Fruit fly (Drosophila melanogaster) whole organism, wandering third instar larva: Measurements from ENCODE around the gene CG34159.

Source experiments
- Abd-B ChIP-seq: fragments of >200 bp; optimal IDR thresholded peaks from 2 replicates; lab custom pipeline; 2017; ENCODE audit warnings: missing biosample characterization, missing genetic modification characterization
- CG32264 ChIP-seq: fragments of 200-800 bp; sonication (Bioruptor generic); optimal IDR thresholded peaks from 2 replicates; lab custom pipeline; 2016; ENCODE audit warnings: missing biosample characterization, missing genetic modification characterization
- CrebA ChIP-seq: fragments of 200-800 bp; sonication (Bioruptor generic); optimal IDR thresholded peaks from 2 replicates; lab custom pipeline; 2016; ENCODE audit warnings: missing biosample characterization, mild to moderate bottlenecking, missing genetic modification characterization, borderline replicate concordance
- Dfd ChIP-seq: fragments of >200 bp; optimal IDR thresholded peaks from 2 replicates; lab custom pipeline; 2017; ENCODE audit warnings: missing biosample characterization, missing genetic modification characterization
- Dif ChIP-seq: fragments of 200-275, 200-300 bp; sonication (Bioruptor generic); optimal IDR thresholded peaks from 2 replicates; lab custom pipeline; 2018; ENCODE audit warnings: missing biosample characterization, missing genetic modification characterization; ENCODE audit not compliant: partially characterized antibody
- HLH106 ChIP-seq: fragments of 200-800 bp; optimal IDR thresholded peaks from 3 replicates; lab custom pipeline; 2019; ENCODE audit warnings: missing biosample characterization, mild to moderate bottlenecking, missing genetic modification characterization, moderate library complexity
- Hnf4 ChIP-seq: fragments of 200-800 bp; sonication (Bioruptor generic); optimal IDR thresholded peaks from 2 replicates; lab custom pipeline; 2016; ENCODE audit warnings: missing biosample characterization, mild to moderate bottlenecking, missing genetic modification characterization
- Hr78 ChIP-seq: fragments of >200 bp; optimal IDR thresholded peaks from 2 replicates; lab custom pipeline; 2017; ENCODE audit warnings: missing biosample characterization, missing genetic modification characterization
- Hr83 ChIP-seq: fragments of 200-300 bp; sonication (Bioruptor generic); optimal IDR thresholded peaks from 2 replicates; lab custom pipeline; 2016; ENCODE audit warnings: missing biosample characterization, mild to moderate bottlenecking, missing genetic modification characterization, moderate library complexity; ENCODE audit not compliant: poor library complexity, severe bottlenecking
- Jra ChIP-seq: sonication (Bioruptor generic); optimal IDR thresholded peaks from 2 replicates; lab custom pipeline; 2016; ENCODE audit warnings: missing biosample characterization, missing genetic modification characterization
- Mio ChIP-seq: sonication (Bioruptor generic); optimal IDR thresholded peaks from 2 replicates; lab custom pipeline; 2016; ENCODE audit warnings: missing biosample characterization, missing genetic modification characterization
- Myc ChIP-seq: fragments of >200 bp; optimal IDR thresholded peaks from 2 replicates; lab custom pipeline; 2017
- N ChIP-seq: fragments of >200 bp; optimal IDR thresholded peaks from 2 replicates; lab custom pipeline; 2018; ENCODE audit warnings: missing biosample characterization, missing external identifiers, missing genetic modification characterization
- OdsH ChIP-seq: fragments of 200-800 bp; sonication (Bioruptor generic); optimal IDR thresholded peaks from 2 replicates; lab custom pipeline; 2016; ENCODE audit warnings: missing biosample characterization, mild to moderate bottlenecking, missing genetic modification characterization
- Rel ChIP-seq, 2 experiments: fragments of 200-800 bp; sonication (Bioruptor generic) in 1 of 2; optimal IDR thresholded peaks; 2 replicates in 1 of 2; 3 replicates in 1 of 2; lab custom pipeline; 2016 to 2019; ENCODE audit warnings: mild to moderate bottlenecking in 2 of 2, missing biosample characterization in 2 of 2, missing genetic modification characterization in 2 of 2, moderate library complexity in 1 of 2
- Vsx2 ChIP-seq: fragments of 200-300, 225-300 bp; sonication (Bioruptor generic); optimal IDR thresholded peaks from 2 replicates; lab custom pipeline; 2018; ENCODE audit warnings: missing biosample characterization, missing genetic modification characterization; ENCODE audit not compliant: partially characterized antibody
- br ChIP-seq: fragments of 200-800 bp; sonication (Bioruptor generic); optimal IDR thresholded peaks from 2 replicates; lab custom pipeline; 2016; ENCODE audit warnings: missing biosample characterization, missing genetic modification characterization
- brk ChIP-seq: fragments of 200-800 bp; sonication (Bioruptor generic); optimal IDR thresholded peaks from 2 replicates; lab custom pipeline; 2016; ENCODE audit warnings: missing biosample characterization, mild to moderate bottlenecking, missing genetic modification characterization
- dl ChIP-seq, 2 experiments: fragments of 175-275, 200-275 bp in 1 of 2; fragments of 200-275 bp in 1 of 2; sonication (Bioruptor generic); optimal IDR thresholded peaks; lab custom pipeline; 2018; ENCODE audit warnings: mild to moderate bottlenecking in 2 of 2, missing biosample characterization in 2 of 2, missing genetic modification characterization in 2 of 2, moderate library complexity in 2 of 2; ENCODE audit not compliant: partially characterized antibody in 2 of 2, insufficient read depth in 1 of 2
- dmrt93B ChIP-seq: fragments of 200-800 bp; sonication (Bioruptor generic); optimal IDR thresholded peaks from 2 replicates; lab custom pipeline; 2018; ENCODE audit warnings: missing biosample characterization, mild to moderate bottlenecking, missing genetic modification characterization
- dsf ChIP-seq: sonication (Bioruptor generic); optimal IDR thresholded peaks from 2 replicates; lab custom pipeline; 2016; ENCODE audit warnings: missing biosample characterization, missing genetic modification characterization, borderline replicate concordance
- ey ChIP-seq: fragments of 200-800 bp; sonication (Bioruptor generic); optimal IDR thresholded peaks from 2 replicates; lab custom pipeline; 2016; ENCODE audit warnings: missing biosample characterization, missing genetic modification characterization
- foxo ChIP-seq, 2 experiments: fragments of 200-800 bp; sonication (Bioruptor generic); optimal IDR thresholded peaks; 2 replicates in 1 of 2; 3 replicates in 1 of 2; lab custom pipeline; 2016 to 2017; ENCODE audit warnings: missing biosample characterization in 2 of 2, missing genetic modification characterization in 2 of 2
- jim ChIP-seq: fragments of 175-275, 200-325 bp; sonication (Bioruptor generic); optimal IDR thresholded peaks from 2 replicates; lab custom pipeline; 2016; ENCODE audit warnings: missing biosample characterization, mild to moderate bottlenecking, missing genetic modification characterization
- pan ChIP-seq: fragments of >200 bp; optimal IDR thresholded peaks from 2 replicates; lab custom pipeline; 2017
- sage ChIP-seq: fragments of 200-800 bp; sonication (Bioruptor generic); optimal IDR thresholded peaks from 2 replicates; lab custom pipeline; 2016; ENCODE audit warnings: missing biosample characterization, mild to moderate bottlenecking, missing genetic modification characterization
- sv ChIP-seq: fragments of 200-800 bp; sonication (Bioruptor generic); optimal IDR thresholded peaks from 3 replicates; lab custom pipeline; 2016; ENCODE audit warnings: missing biosample characterization, missing genetic modification characterization
- tai ChIP-seq: sonication (Bioruptor generic); optimal IDR thresholded peaks from 2 replicates; lab custom pipeline; 2016; ENCODE audit warnings: missing biosample characterization, missing genetic modification characterization
- woc ChIP-seq: sonication (Bioruptor generic); optimal IDR thresholded peaks from 2 replicates; lab custom pipeline; 2016; ENCODE audit warnings: missing biosample characterization, mild to moderate bottlenecking, missing genetic modification characterization

CG34159 gene

DNA sequence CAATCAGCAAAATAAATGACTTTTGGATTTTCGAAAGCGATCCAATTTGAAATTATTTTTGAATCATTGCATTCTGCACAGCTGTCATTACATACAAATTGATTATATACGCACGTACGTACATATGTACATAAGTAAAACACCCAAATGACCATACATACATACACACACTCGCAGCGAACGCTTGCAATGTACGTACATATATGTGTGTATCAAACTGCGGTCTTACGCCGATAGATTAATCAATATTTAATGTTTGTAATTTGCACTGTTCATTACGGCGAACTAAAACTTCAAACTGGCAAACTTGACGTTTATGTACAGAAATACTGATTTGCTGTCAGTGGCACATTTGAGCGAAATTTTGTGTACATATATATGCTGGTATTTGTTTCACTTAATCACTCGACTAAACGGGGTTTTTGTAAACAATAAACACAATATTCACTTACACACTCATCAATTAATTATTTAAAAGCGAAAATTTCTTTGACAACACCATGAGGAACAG, 22.2 kb upstream of the CG34159 start:
- TF ChIP-seq Rel (GFP tag; optimal IDR thresholded peaks at IDR 0.05; lab: Kevin White, UChicago) (peak; percentile 9), Rel (tag; optimal IDR thresholded peaks at IDR 0.05; lab: Kevin White, UChicago) (no peak), ey (GFP tag; lab: Kevin White, UChicago) (no peak)

- TF ChIP-seq Dif: no peak
- TF ChIP-seq brk: peak; percentile 60
- no peak for TF ChIP-seq dmrt93B
- no peak for TF ChIP-seq Rel (GFP tag; optimal IDR thresholded peaks at IDR 0.05; lab: Kevin White, UChicago)
- peak; percentile 7 for TF ChIP-seq Rel (tag; optimal IDR thresholded peaks at IDR 0.05; lab: Kevin White, UChicago)
- no peak for TF ChIP-seq Mio
- TF ChIP-seq tai (GFP tag; lab: Kevin White, UChicago): peak; percentile 58
- no peak for TF ChIP-seq br (GFP tag; lab: Kevin White, UChicago)
- TF ChIP-seq CG32264 (GFP tag; lab: Kevin White, UChicago): no peak
Measured at dm6 chr2L:10222550-10223231, 18.6 kb upstream of the CG34159 start, which contains the start of gene Bcs1. TSS of gene Bcs1 (plus strand) at chr2L:10222657.

dm6 chr2L:10221387-10221705, 17.2 kb upstream of the CG34159 start:
- TF ChIP-seq dl (GFP tag; optimal IDR thresholded peaks at IDR 0.05; lab: Kevin White, UChicago; ENCODE audit: insufficient read depth in 1 of 2, partially characterized antibody in 2 of 2): no peak
- no peak for TF ChIP-seq HLH106 (tag; lab: Kevin White, UChicago)
- no peak for TF ChIP-seq Hnf4
- no peak for TF ChIP-seq N (GFP tag; lab: Kevin White, UChicago)

DNA sequence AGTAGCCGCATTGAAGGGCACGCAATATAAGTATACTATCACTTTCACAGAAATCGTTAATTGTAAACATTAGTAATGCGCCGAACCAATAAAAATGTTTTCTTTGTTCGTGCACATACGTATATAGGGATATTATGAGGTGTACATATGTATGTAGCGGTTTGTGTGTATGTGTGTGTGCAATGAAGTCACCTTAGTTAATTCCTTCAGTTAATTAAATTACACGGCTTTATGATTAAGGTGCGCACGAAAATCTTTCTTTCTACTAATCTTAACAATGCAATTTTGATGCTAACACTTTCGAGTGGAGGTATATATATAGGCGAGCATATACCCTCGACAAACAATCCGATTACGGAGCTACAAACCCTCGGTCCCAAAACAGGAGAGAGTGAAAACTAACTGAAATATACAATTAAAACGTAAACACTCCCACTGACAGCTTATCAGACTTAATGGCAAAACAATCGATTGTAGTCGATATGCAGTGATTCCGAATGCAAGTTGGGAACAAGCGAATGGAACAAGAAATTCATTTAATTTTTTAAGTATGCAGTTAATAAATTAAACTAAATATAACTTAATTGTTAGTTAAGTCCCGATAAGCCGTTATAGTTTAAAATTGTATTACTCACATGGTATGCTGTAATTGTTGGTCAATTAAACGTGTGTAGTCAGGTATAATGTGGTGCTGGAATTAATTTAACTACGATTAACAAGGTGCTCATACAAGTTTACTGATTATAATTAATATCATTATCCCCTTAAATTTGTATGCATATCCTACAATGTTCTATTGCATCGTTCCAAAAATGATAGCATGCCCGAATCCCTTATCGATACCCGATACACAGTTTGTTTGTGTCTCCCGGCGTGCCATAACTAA, 16.6 kb upstream of the CG34159 start, which contains the start of the genes Npc1a and Prosalpha6:
TSS of gene Npc1a (minus strand) at position 716 of the 886 bp plus-strand sequence.
TSS of gene Prosalpha6 (plus strand) at position 851 of the 886 bp plus-strand sequence.
- TF ChIP-seq Vsx2 (no peak), OdsH (GFP tag; lab: Kevin White, UChicago) (no peak), brk (no peak), Dif (peak; percentile 58), Abd-B (no peak), Hnf4 (peak; percentile 19), HLH106 (tag; lab: Kevin White, UChicago) (no peak), foxo (GFP tag; optimal IDR thresholded peaks at IDR 0.05; lab: Kevin White, UChicago) (no peak), Jra (GFP tag; lab: Kevin White, UChicago) (no peak), dl (GFP tag; optimal IDR thresholded peaks at IDR 0.05; lab: Kevin White, UChicago; ENCODE audit: insufficient read depth in 1 of 2, partially characterized antibody in 2 of 2) (no peak), Myc (lab: Kevin White, UChicago) (peak; percentile 14), sv (GFP tag; lab: Kevin White, UChicago) (peak; percentile 44), CrebA (GFP tag; lab: Kevin White, UChicago) (no peak), Hr83 (GFP tag; lab: Kevin White, UChicago) (peak; percentile 36), Hr78 (GFP tag; lab: Kevin White, UChicago) (no peak), Dfd (GFP tag; lab: Kevin White, UChicago) (no peak), CG32264 (GFP tag; lab: Kevin White, UChicago) (no peak), sage (GFP tag; lab: Kevin White, UChicago) (no peak), br (GFP tag; lab: Kevin White, UChicago) (no peak), dsf (GFP tag; lab: Kevin White, UChicago) (no peak), ey (GFP tag; lab: Kevin White, UChicago) (peak; percentile 19), jim (no peak), woc (GFP tag; lab: Kevin White, UChicago) (peak; percentile 88), tai (GFP tag; lab: Kevin White, UChicago) (peak; percentile 57)

dm6 chr2L:10220010-10220409, 15.9 kb upstream of the CG34159 start:
- TF ChIP-seq foxo (GFP tag; optimal IDR thresholded peaks at IDR 0.05; lab: Kevin White, UChicago) (no peak), Hnf4 (no peak), br (GFP tag; lab: Kevin White, UChicago) (no peak), tai (GFP tag; lab: Kevin White, UChicago) (no peak), sage (GFP tag; lab: Kevin White, UChicago) (no peak), pan (no peak)
